Fruit fly (Drosophila melanogaster): ENCODE measurements around the gene CG31141.

- TF ChIP-seq CrebA (GFP tag; optimal IDR thresholded peaks at IDR 0.05; ENCODE audit: borderline replicate concordance) (no peak), tai (GFP tag; optimal IDR thresholded peaks at IDR 0.05) (no peak), Hr83 (GFP tag; optimal IDR thresholded peaks at IDR 0.05; ENCODE audit: poor library complexity, severe bottlenecking) (no peak), HLH106 (tag; optimal IDR thresholded peaks at IDR 0.05) (no peak)
Observed at dm6 chr3R:23969449-23969848, 46.3 kb downstream of the CG31141 start.

Measured in whole organism, wandering third instar larva.